Worm (Caenorhabditis elegans) whole organism, L4 larva: ENCODE data around the gene nas-29.
"Not testable (repeated sequence)": the region's sequence is repeated elsewhere in the genome, so short reads cannot be mapped to it uniquely, and the experiment has no call there.

Source experiments
- ama-1 ChIP-seq: fragments of 150-350 bp; optimal IDR thresholded peaks from 2 replicates; lab custom pipeline; 2014; ENCODE audit warnings: inconsistent platforms, mixed read lengths
- ces-1 ChIP-seq: fragments of 150-350 bp; sonication (generic microtip); optimal IDR thresholded peaks from 4 replicates; lab custom pipeline; 2014; ENCODE audit warnings: missing biosample characterization, missing genetic modification reagents, missing genetic modification characterization
- daf-19 ChIP-seq: fragments of 200-800 bp; sonication (Bioruptor generic); conservative IDR thresholded peaks from 2 replicates; pipeline ENCODE4 v1.3.6; 2022; ENCODE audit warnings: missing genetic modification characterization, missing compliant biosample characterization
- hlh-30 ChIP-seq: sonication (generic microtip); optimal IDR thresholded peaks from 2 replicates; lab custom pipeline; 2017; ENCODE audit warnings: antibody characterized with exemption, mild to moderate bottlenecking, missing genetic modification characterization, missing compliant biosample characterization; ENCODE audit not compliant: insufficient read depth
- hmg-1.1 ChIP-seq: fragments of 200-800 bp; sonication (Bioruptor generic); IDR thresholded peaks from 2 replicates; pipeline ENCODE4 v1.3.6; 2022; ENCODE audit warnings: missing genetic modification reagents, missing genetic modification characterization, missing compliant biosample characterization
- lsy-2 ChIP-seq, 2 experiments: fragments of 150-350 bp in 1 of 2; sonication (generic microtip) in 1 of 2; optimal IDR thresholded peaks; 2 replicates each; lab custom pipeline; 2014 to 2017; ENCODE audit warnings: missing biosample characterization in 2 of 2, missing genetic modification characterization in 2 of 2
- nhr-237 ChIP-seq: sonication (generic microtip); optimal IDR thresholded peaks from 2 replicates; lab custom pipeline; 2017; ENCODE audit warnings: missing biosample characterization, missing genetic modification characterization
- pqm-1 ChIP-seq: sonication (generic microtip); optimal IDR thresholded peaks from 2 replicates; lab custom pipeline; 2017; ENCODE audit warnings: missing biosample characterization, missing genetic modification characterization
- unc-130 ChIP-seq: sonication (generic microtip); optimal IDR thresholded peaks from 2 replicates; lab custom pipeline; 2016; ENCODE audit warnings: missing genetic modification reagents, missing genetic modification characterization, missing compliant biosample characterization
- unc-39 ChIP-seq: sonication (generic microtip); optimal IDR thresholded peaks from 2 replicates; lab custom pipeline; 2017; ENCODE audit warnings: missing biosample characterization, missing genetic modification characterization
- unc-62 ChIP-seq, 3 experiments: fragments of 150-350 bp in 1 of 3; sonication (generic microtip); optimal IDR thresholded peaks in 2 of 3; peaks in 1 of 3; 1 replicate in 1 of 3; 2 replicates in 2 of 3; lab custom pipeline; 2014 to 2017; ENCODE audit warnings: missing biosample characterization in 3 of 3, missing genetic modification characterization in 3 of 3, missing genetic modification reagents in 3 of 3, missing genotype in 1 of 3

- not testable (repeated sequence) for TF ChIP-seq ama-1 (lab: Kevin White, UChicago); lsy-2 (tag; optimal IDR thresholded peaks at IDR 0.05; lab: Kevin White, UChicago); hmg-1.1 (GFP tag; lab: Robert Waterston, UW); hlh-30 (tag; lab: Kevin White, UChicago); ces-1; nhr-237 (tag; lab: Kevin White, UChicago); daf-19 (GFP tag; lab: Robert Waterston, UW); unc-130; unc-39 (tag; lab: Kevin White, UChicago); pqm-1 (tag; lab: Kevin White, UChicago); unc-62 (GFP tag; optimal IDR thresholded peaks at IDR 0.05 in 1 of 2; lab: Kevin White, UChicago); unc-62 (tag; optimal IDR thresholded peaks at IDR 0.05; lab: Kevin White, UChicago)
Measured at ce11 chrII:5158774-5159173, 16.9 kb upstream of the nas-29 start, which contains the start of gene F58A6.9.
